Fruit fly (Drosophila melanogaster) S2 (cell line): ENCODE data around the gene Ada1-1.

Experiments used
- CG8478 ChIP-seq: fragments of >200 bp; optimal IDR thresholded peaks from 2 replicates; lab custom pipeline; 2018
- CTCF ChIP-seq, 2 experiments: fragments of >200 bp; optimal IDR thresholded peaks; 2 replicates each; lab custom pipeline; 2018

DNA sequence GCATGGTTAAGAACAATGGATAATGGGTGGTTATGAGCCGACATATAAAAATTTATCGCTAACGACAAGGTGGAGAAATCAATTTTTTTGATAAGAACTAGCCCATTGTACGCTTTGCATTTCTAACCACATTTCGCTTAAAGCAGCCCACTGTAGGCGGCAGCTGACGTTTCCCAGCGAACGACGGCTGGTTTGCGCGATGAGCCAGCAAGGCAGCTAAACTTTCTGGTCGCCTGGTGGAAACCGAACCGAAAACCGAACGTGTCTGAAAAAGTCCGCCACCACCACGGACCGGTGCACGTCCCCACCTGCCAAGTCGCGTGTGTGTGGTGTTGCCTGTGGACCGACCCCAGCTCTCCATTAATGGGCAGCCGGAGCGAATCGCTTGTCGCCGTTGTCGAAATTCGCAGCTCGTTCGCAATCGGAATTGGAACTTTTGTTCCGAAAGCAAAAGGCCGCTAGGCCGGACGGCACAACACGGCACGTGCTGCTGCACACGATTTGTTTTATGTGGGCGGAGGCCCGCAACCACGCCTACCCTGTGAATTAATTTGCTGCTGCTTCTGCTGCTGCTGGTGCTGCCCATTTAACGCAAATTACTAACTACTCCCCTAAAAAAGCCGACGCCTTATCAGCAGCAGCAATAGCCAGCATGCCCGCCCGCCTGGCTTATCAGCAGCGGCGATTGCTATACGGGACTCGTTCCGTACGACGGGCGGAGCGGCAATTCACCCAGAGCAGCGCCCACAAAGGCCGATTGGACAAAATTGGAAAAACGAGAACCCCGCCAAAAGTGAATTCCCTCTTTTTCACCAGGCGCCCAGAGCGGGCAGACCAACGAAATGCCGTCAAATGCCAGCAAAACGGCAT lies 6.5 kb downstream of the Ada1-1 start:
- TF ChIP-seq CTCF (optimal IDR thresholded peaks at IDR 0.05; lab: Kevin White, UChicago) (no peak), CG8478 (lab: Kevin White, UChicago) (no peak)
